Fruit fly (Drosophila melanogaster) whole organism, embryonic: ENCODE data around the gene Mink.

Experiments
- Abd-B ChIP-seq: fragments of 200-800 bp; sonication (Bioruptor generic); optimal IDR thresholded peaks from 2 replicates; lab custom pipeline; 2018; ENCODE audit warnings: missing biosample characterization, mild to moderate bottlenecking, missing genetic modification characterization, moderate library complexity
- CG10431 ChIP-seq: fragments of 200-800 bp; sonication (Bioruptor generic); optimal IDR thresholded peaks from 3 replicates; lab custom pipeline; 2018; ENCODE audit warnings: missing biosample characterization, mild to moderate bottlenecking, missing genetic modification characterization
- CG11398 ChIP-seq: fragments of 200-800 bp; sonication (Bioruptor generic); optimal IDR thresholded peaks from 2 replicates; lab custom pipeline; 2016; ENCODE audit warnings: missing biosample characterization, missing genetic modification characterization
- CG12104 ChIP-seq: fragments of 200-800 bp; sonication (Bioruptor generic); optimal IDR thresholded peaks from 3 replicates; lab custom pipeline; 2016; ENCODE audit warnings: missing biosample characterization, missing genetic modification characterization
- CG12744 ChIP-seq: fragments of 200-800 bp; sonication (Bioruptor generic); optimal IDR thresholded peaks from 2 replicates; lab custom pipeline; 2016; ENCODE audit warnings: missing biosample characterization, missing genetic modification characterization
- CG12942 ChIP-seq: fragments of 200-800 bp; sonication (Bioruptor generic); optimal IDR thresholded peaks from 3 replicates; lab custom pipeline; 2016; ENCODE audit warnings: missing biosample characterization, missing genetic modification characterization
- CG13424 ChIP-seq: fragments of 200-800 bp; sonication (Bioruptor generic); optimal IDR thresholded peaks from 2 replicates; lab custom pipeline; 2019; ENCODE audit warnings: missing biosample characterization, mild to moderate bottlenecking, missing genetic modification characterization, moderate library complexity
- CG17802 ChIP-seq: fragments of 200-800 bp; sonication (Bioruptor generic); optimal IDR thresholded peaks from 2 replicates; lab custom pipeline; 2018; ENCODE audit warnings: missing biosample characterization, mild to moderate bottlenecking, missing genetic modification characterization, moderate library complexity
- CG18476 ChIP-seq: fragments of 200-800 bp; sonication (Bioruptor generic); optimal IDR thresholded peaks from 2 replicates; lab custom pipeline; 2016; ENCODE audit warnings: missing biosample characterization, mild to moderate bottlenecking, missing genetic modification characterization
- CG30431 ChIP-seq: fragments of 200-800 bp; sonication (Bioruptor generic); optimal IDR thresholded peaks from 2 replicates; lab custom pipeline; 2017; ENCODE audit warnings: missing biosample characterization, missing genetic modification characterization
- CG31365 ChIP-seq: fragments of 200-800 bp; sonication (Bioruptor generic); optimal IDR thresholded peaks from 2 replicates; lab custom pipeline; 2018; ENCODE audit warnings: missing biosample characterization, mild to moderate bottlenecking, missing genetic modification characterization
- CG32767 ChIP-seq: fragments of 200-800 bp; sonication (Bioruptor generic); IDR thresholded peaks from 2 replicates; pipeline ENCODE4 v1.3.6; 2022; ENCODE audit warnings: missing biosample characterization, missing genetic modification characterization
- CG3281 ChIP-seq: fragments of 200-800 bp; sonication (Bioruptor generic); optimal IDR thresholded peaks from 3 replicates; lab custom pipeline; 2017; ENCODE audit warnings: missing biosample characterization, mild to moderate bottlenecking, missing genetic modification characterization
- CG33213 ChIP-seq: fragments of 200-800 bp; sonication (Bioruptor generic); optimal IDR thresholded peaks from 3 replicates; lab custom pipeline; 2016; ENCODE audit warnings: missing biosample characterization, missing genetic modification characterization
- CG4328 ChIP-seq: fragments of 200-800 bp; sonication (Bioruptor generic); optimal IDR thresholded peaks from 3 replicates; lab custom pipeline; 2017; ENCODE audit warnings: missing biosample characterization, missing genetic modification reagents, missing genetic modification characterization
- CG4360 ChIP-seq: fragments of 200-800 bp; sonication (Bioruptor generic); IDR thresholded peaks from 2 replicates; pipeline ENCODE4 v1.3.6; 2022; ENCODE audit warnings: missing biosample characterization, missing genetic modification characterization
- CG43689 ChIP-seq: fragments of 200-800 bp; sonication (Bioruptor generic); IDR thresholded peaks from 2 replicates; pipeline ENCODE4 v1.3.6; 2022; ENCODE audit warnings: missing biosample characterization, missing genetic modification characterization
- CG4820 ChIP-seq: fragments of 200-800 bp; sonication (Bioruptor generic); optimal IDR thresholded peaks from 3 replicates; lab custom pipeline; 2016; ENCODE audit warnings: missing biosample characterization, missing genetic modification characterization
- CG6813 ChIP-seq: fragments of 200-800 bp; sonication (Bioruptor generic); optimal IDR thresholded peaks from 2 replicates; lab custom pipeline; 2017; ENCODE audit warnings: missing biosample characterization, missing genetic modification characterization, mild to moderate bottlenecking, moderate library complexity, missing genetic modification reagents
- CG7372 ChIP-seq: fragments of 200-800 bp; sonication (Bioruptor generic); IDR thresholded peaks from 2 replicates; pipeline ENCODE4 v1.3.6; 2022; ENCODE audit warnings: missing biosample characterization, missing genetic modification characterization
- CG9817 ChIP-seq: fragments of 200-800 bp; sonication (Bioruptor generic); optimal IDR thresholded peaks from 2 replicates; lab custom pipeline; 2018; ENCODE audit warnings: missing biosample characterization, mild to moderate bottlenecking, missing genetic modification characterization, moderate library complexity
- CG9876 ChIP-seq: fragments of 200-800 bp; sonication (Bioruptor generic); optimal IDR thresholded peaks from 2 replicates; lab custom pipeline; 2016; ENCODE audit warnings: missing biosample characterization, missing genetic modification characterization
- Camta ChIP-seq: fragments of 200-800 bp; sonication (Bioruptor generic); optimal IDR thresholded peaks from 2 replicates; lab custom pipeline; 2016; ENCODE audit warnings: missing biosample characterization, missing genetic modification characterization
- Dfd ChIP-seq, 2 experiments: fragments of >200 bp; optimal IDR thresholded peaks; 2 replicates each; lab custom pipeline; 2017; ENCODE audit warnings: missing biosample characterization in 2 of 2, missing genetic modification characterization in 2 of 2
- Fer3 ChIP-seq: fragments of 200-800 bp; sonication (Bioruptor generic); optimal IDR thresholded peaks from 2 replicates; lab custom pipeline; 2018; ENCODE audit warnings: missing biosample characterization, mild to moderate bottlenecking, missing genetic modification characterization, moderate library complexity
- HLHmδ ChIP-seq: fragments of 200-800 bp; sonication (Bioruptor generic); optimal IDR thresholded peaks from 2 replicates; lab custom pipeline; 2018; ENCODE audit warnings: missing biosample characterization, mild to moderate bottlenecking, missing genetic modification characterization, moderate library complexity
- HmgD ChIP-seq: fragments of 200-800 bp; sonication (Bioruptor generic); optimal IDR thresholded peaks from 3 replicates; lab custom pipeline; 2016; ENCODE audit warnings: missing biosample characterization, missing genetic modification characterization
- Hmx ChIP-seq: fragments of 200-800 bp; sonication (Bioruptor generic); optimal IDR thresholded peaks from 2 replicates; lab custom pipeline; 2016; ENCODE audit warnings: missing biosample characterization, missing genetic modification characterization
- Mrtf ChIP-seq: fragments of 200-800 bp; sonication (Bioruptor generic); IDR thresholded peaks from 3 replicates; pipeline ENCODE4 v1.3.6; 2022; ENCODE audit warnings: missing biosample characterization, missing genetic modification characterization
- PHDP ChIP-seq: fragments of 200-800 bp; sonication (Bioruptor generic); optimal IDR thresholded peaks from 3 replicates; lab custom pipeline; 2018; ENCODE audit warnings: missing biosample characterization, mild to moderate bottlenecking, missing genetic modification characterization, moderate library complexity
- Ravus ChIP-seq: fragments of 200-800 bp; sonication (Bioruptor generic); IDR thresholded peaks from 2 replicates; pipeline ENCODE4 v1.3.6; 2022; ENCODE audit warnings: missing biosample characterization, missing genetic modification characterization
- Side ChIP-seq: fragments of 200-800 bp; sonication (Bioruptor generic); optimal IDR thresholded peaks from 2 replicates; lab custom pipeline; 2016; ENCODE audit warnings: missing biosample characterization, missing genetic modification characterization
- YL-1 ChIP-seq: fragments of 200-800 bp; sonication (Bioruptor generic); optimal IDR thresholded peaks from 3 replicates; lab custom pipeline; 2017; ENCODE audit warnings: missing biosample characterization, mild to moderate bottlenecking, missing genetic modification characterization
- aop ChIP-seq: fragments of 200-800 bp; sonication (Bioruptor generic); IDR thresholded peaks from 2 replicates; pipeline ENCODE4 v1.3.6; 2022; ENCODE audit warnings: missing biosample characterization, missing genetic modification characterization
- ara ChIP-seq: fragments of 200-800 bp; sonication (Bioruptor generic); IDR thresholded peaks from 2 replicates; pipeline ENCODE4 v1.3.6; 2022; ENCODE audit warnings: missing biosample characterization, missing genetic modification characterization
- bab2 ChIP-seq: fragments of 200-800 bp; sonication (Bioruptor generic); optimal IDR thresholded peaks from 2 replicates; lab custom pipeline; 2016; ENCODE audit warnings: missing biosample characterization, missing genetic modification characterization
- cato ChIP-seq: fragments of 200-800 bp; sonication (Bioruptor generic); optimal IDR thresholded peaks from 2 replicates; lab custom pipeline; 2016; ENCODE audit warnings: missing biosample characterization, missing genetic modification characterization, borderline replicate concordance
- crp ChIP-seq, 2 experiments: fragments of 200-800 bp; sonication (Bioruptor generic); optimal IDR thresholded peaks; 2 replicates in 1 of 2; 3 replicates in 1 of 2; lab custom pipeline; 2017; ENCODE audit warnings: missing biosample characterization in 2 of 2, missing genetic modification characterization in 2 of 2, mild to moderate bottlenecking in 1 of 2, moderate library complexity in 1 of 2
- dm ChIP-seq: fragments of 200-800 bp; sonication (Bioruptor generic); optimal IDR thresholded peaks from 3 replicates; lab custom pipeline; 2016; ENCODE audit warnings: missing biosample characterization, missing genetic modification characterization
- fd3F ChIP-seq: fragments of 200-800 bp; sonication (Bioruptor generic); optimal IDR thresholded peaks from 2 replicates; lab custom pipeline; 2018; ENCODE audit warnings: missing biosample characterization, mild to moderate bottlenecking, missing genetic modification characterization, moderate library complexity
- ftz-f1 ChIP-seq: fragments of 200-800 bp; sonication (Bioruptor generic); optimal IDR thresholded peaks from 2 replicates; lab custom pipeline; 2016; ENCODE audit warnings: missing biosample characterization, missing genetic modification characterization
- grau ChIP-seq: fragments of 200-800 bp; optimal IDR thresholded peaks from 3 replicates; lab custom pipeline; 2019; ENCODE audit warnings: missing biosample characterization, mild to moderate bottlenecking, missing genetic modification characterization, moderate library complexity
- pita ChIP-seq: fragments of 200-800 bp; sonication (Bioruptor generic); optimal IDR thresholded peaks from 2 replicates; lab custom pipeline; 2017; ENCODE audit warnings: missing biosample characterization, mild to moderate bottlenecking, missing genetic modification characterization
- pnt ChIP-seq: fragments of 200-800 bp; sonication (Bioruptor generic); optimal IDR thresholded peaks from 3 replicates; lab custom pipeline; 2016; ENCODE audit warnings: missing biosample characterization, missing genetic modification characterization
- sd ChIP-seq: fragments of 200-800 bp; sonication (Bioruptor generic); optimal IDR thresholded peaks from 3 replicates; lab custom pipeline; 2018; ENCODE audit warnings: missing biosample characterization, mild to moderate bottlenecking, missing genetic modification characterization, moderate library complexity
- trem ChIP-seq: fragments of 200-800 bp; optimal IDR thresholded peaks from 3 replicates; lab custom pipeline; 2019; ENCODE audit warnings: missing biosample characterization, mild to moderate bottlenecking, missing genetic modification characterization, moderate library complexity
- tx ChIP-seq: fragments of 200-800 bp; sonication (Bioruptor generic); optimal IDR thresholded peaks from 2 replicates; lab custom pipeline; 2016; ENCODE audit warnings: missing biosample characterization, missing genetic modification characterization
- usp ChIP-seq: fragments of >200 bp; optimal IDR thresholded peaks from 2 replicates; lab custom pipeline; 2017; ENCODE audit warnings: missing biosample characterization, missing genetic modification characterization
- zen ChIP-seq: fragments of 200-800 bp; sonication (Bioruptor generic); optimal IDR thresholded peaks from 3 replicates; lab custom pipeline; 2018; ENCODE audit warnings: missing biosample characterization, mild to moderate bottlenecking, missing genetic modification characterization, moderate library complexity

The Mink gene

dm6 chr3R:24875939-24876842 is 46.1 kb upstream of the Mink start, which contains the start of gene CG3744 (continued):
- TF ChIP-seq CG6813 (GFP tag; lab: Kevin White, UChicago) (peak; percentile 79), Ravus (GFP tag; lab: Robert Waterston, UW) (peak; percentile 75), CG4328 (GFP tag; lab: Kevin White, UChicago) (peak; percentile 85), CG43689 (peak; percentile 82), CG10431 (GFP tag; lab: Kevin White, UChicago) (peak; percentile 48), zen (tag; lab: Kevin White, UChicago) (peak; percentile 79), cato (peak; percentile 29), Camta (GFP tag; lab: Kevin White, UChicago) (peak; percentile 46), CG11398 (GFP tag; lab: Kevin White, UChicago) (peak; percentile 27), CG32767 (GFP tag; lab: Robert Waterston, UW) (peak; percentile 85), CG9876 (GFP tag; lab: Kevin White, UChicago) (peak; percentile 41), HmgD (peak; percentile 18), CG30431 (GFP tag; lab: Kevin White, UChicago) (peak; percentile 82), fd3F (GFP tag; lab: Kevin White, UChicago) (peak; percentile 90), crp (GFP tag; optimal IDR thresholded peaks at IDR 0.05; lab: Kevin White, UChicago) (no peak), Dfd (GFP tag; optimal IDR thresholded peaks at IDR 0.05; lab: Kevin White, UChicago) (peak in 1 of 2 experiments; percentile 71), pnt (peak; percentile 82), CG12744 (peak; percentile 60), ftz-f1 (peak; percentile 45), dm (GFP tag; lab: Kevin White, UChicago) (no peak), Mrtf (GFP tag; lab: Robert Waterston, UW) (peak; percentile 94), CG12104 (GFP tag; lab: Kevin White, UChicago) (peak; percentile 77), Side (GFP tag; lab: Kevin White, UChicago) (peak; percentile 39), aop (GFP tag; lab: Robert Waterston, UW) (peak; percentile 90; the same call in 1 of the 2 replicates), pita (GFP tag; lab: Kevin White, UChicago) (no peak), sd (tag; lab: Kevin White, UChicago) (peak; percentile 41), YL-1 (peak; percentile 50), CG7372 (GFP tag; lab: Robert Waterston, UW) (peak; percentile 93), tx (GFP tag; lab: Kevin White, UChicago) (peak; percentile 63), usp (GFP tag; lab: Kevin White, UChicago) (no peak), CG9817 (tag; lab: Kevin White, UChicago) (peak; percentile 95), CG12942 (GFP tag; lab: Kevin White, UChicago) (peak; percentile 87), HLHmδ (GFP tag; lab: Kevin White, UChicago) (no peak), bab2 (GFP tag; lab: Kevin White, UChicago) (peak; percentile 75), Fer3 (peak; percentile 92), CG17802 (tag; lab: Kevin White, UChicago) (peak; percentile 45), CG13424 (tag; lab: Kevin White, UChicago) (peak; percentile 94), CG3281 (peak; percentile 90), Hmx (GFP tag; lab: Kevin White, UChicago) (no peak), Abd-B (GFP tag; lab: Kevin White, UChicago) (peak; percentile 85), CG4360 (GFP tag; lab: Robert Waterston, UW) (peak; percentile 93), ara (GFP tag; lab: Robert Waterston, UW) (peak; percentile 92), trem (tag; lab: Kevin White, UChicago) (peak; percentile 84), CG4820 (GFP tag; lab: Kevin White, UChicago) (peak; percentile 81), grau (peak; percentile 92), PHDP (tag; lab: Kevin White, UChicago) (peak; percentile 92), CG18476 (GFP tag; lab: Kevin White, UChicago) (peak; percentile 71), CG31365 (tag; lab: Kevin White, UChicago) (no peak), CG33213 (GFP tag; lab: Kevin White, UChicago) (peak; percentile 81)
